Fruit fly (Drosophila melanogaster) whole organism, embryonic: ENCODE measurements around the gene fd96Ca.

Experiments
- Antp ChIP-seq: fragments of 200-800 bp; sonication (Bioruptor generic); optimal IDR thresholded peaks from 3 replicates; lab custom pipeline; 2016; ENCODE audit warnings: missing biosample characterization, missing genetic modification characterization
- CG10462 ChIP-seq: fragments of 200-800 bp; sonication (Bioruptor generic); optimal IDR thresholded peaks from 2 replicates; lab custom pipeline; 2016; ENCODE audit warnings: missing biosample characterization, missing genetic modification characterization
- CG14965 ChIP-seq: fragments of 200-800 bp; sonication (Bioruptor generic); optimal IDR thresholded peaks from 2 replicates; lab custom pipeline; 2016; ENCODE audit warnings: missing biosample characterization, missing genetic modification characterization, borderline replicate concordance
- CG15601 ChIP-seq: fragments of 200-800 bp; sonication (Bioruptor generic); optimal IDR thresholded peaks from 3 replicates; lab custom pipeline; 2019; ENCODE audit warnings: missing biosample characterization, mild to moderate bottlenecking, missing genetic modification characterization, moderate library complexity
- CG1603 ChIP-seq: fragments of 200-800 bp; sonication (Bioruptor generic); optimal IDR thresholded peaks from 2 replicates; lab custom pipeline; 2019; ENCODE audit warnings: missing biosample characterization, mild to moderate bottlenecking, missing genetic modification characterization, moderate library complexity
- CG17186 ChIP-seq: fragments of 200-800 bp; sonication (Bioruptor generic); optimal IDR thresholded peaks from 3 replicates; lab custom pipeline; 2017; ENCODE audit warnings: missing biosample characterization, missing genetic modification reagents, missing genetic modification characterization
- CG2116 ChIP-seq: fragments of 200-800 bp; sonication (Bioruptor generic); optimal IDR thresholded peaks from 3 replicates; lab custom pipeline; 2018; ENCODE audit warnings: missing biosample characterization, mild to moderate bottlenecking, missing genetic modification characterization
- CG3838 ChIP-seq: fragments of 200-800 bp; sonication (Bioruptor generic); optimal IDR thresholded peaks from 3 replicates; lab custom pipeline; 2016; ENCODE audit warnings: missing biosample characterization, missing genetic modification characterization
- CG3995 ChIP-seq: fragments of 200-800 bp; sonication (Bioruptor generic); optimal IDR thresholded peaks from 3 replicates; lab custom pipeline; 2016; ENCODE audit warnings: missing biosample characterization, missing genetic modification characterization
- CG43689 ChIP-seq: fragments of 200-800 bp; sonication (Bioruptor generic); IDR thresholded peaks from 2 replicates; pipeline ENCODE4 v1.3.6; 2022; ENCODE audit warnings: missing biosample characterization, missing genetic modification characterization
- CG6689 ChIP-seq: fragments of 200-800 bp; sonication (Bioruptor generic); IDR thresholded peaks from 2 replicates; pipeline ENCODE4 v1.3.6; 2022; ENCODE audit warnings: missing biosample characterization, missing genetic modification characterization
- CG8290 ChIP-seq, 3 experiments: fragments of 200-800 bp; sonication (Bioruptor generic); optimal IDR thresholded peaks; 2 replicates each; lab custom pipeline; 2016 to 2019; ENCODE audit warnings: missing biosample characterization in 3 of 3, missing genetic modification characterization in 3 of 3, mild to moderate bottlenecking in 2 of 3, moderate library complexity in 1 of 3
- CG9609 ChIP-seq: fragments of 200-800 bp; sonication (Bioruptor generic); optimal IDR thresholded peaks from 3 replicates; lab custom pipeline; 2016; ENCODE audit warnings: missing biosample characterization, missing genetic modification characterization
- CG9797 ChIP-seq: fragments of 200-800 bp; sonication (Bioruptor generic); optimal IDR thresholded peaks from 3 replicates; lab custom pipeline; 2018; ENCODE audit warnings: missing biosample characterization, mild to moderate bottlenecking, missing genetic modification characterization
- CoRest ChIP-seq: fragments of 200-800 bp; sonication (Bioruptor generic); optimal IDR thresholded peaks from 3 replicates; lab custom pipeline; 2018; ENCODE audit warnings: missing biosample characterization, mild to moderate bottlenecking, missing genetic modification characterization, moderate library complexity
- Dip3 ChIP-seq: fragments of 200-800 bp; sonication (Bioruptor generic); optimal IDR thresholded peaks from 3 replicates; lab custom pipeline; 2016; ENCODE audit warnings: missing biosample characterization, missing genetic modification characterization
- Dll ChIP-seq: fragments of 200-800 bp; sonication (Bioruptor generic); IDR thresholded peaks from 4 replicates; pipeline ENCODE4 v1.3.6; 2022; ENCODE audit warnings: missing biosample characterization, missing genetic modification characterization; ENCODE audit not compliant: partially characterized antibody
- Dref ChIP-seq: fragments of 200-800 bp; sonication (Bioruptor generic); IDR thresholded peaks from 2 replicates; pipeline ENCODE4 v1.3.6; 2022; ENCODE audit warnings: missing biosample characterization, missing genetic modification characterization
- E2f2 ChIP-seq: fragments of 200-800 bp; sonication (Bioruptor generic); IDR thresholded peaks from 2 replicates; pipeline ENCODE4 v1.3.6; 2022; ENCODE audit warnings: missing biosample characterization, missing genetic modification characterization
- Fer1 ChIP-seq: fragments of 200-800 bp; sonication (Bioruptor generic); optimal IDR thresholded peaks from 2 replicates; lab custom pipeline; 2017; ENCODE audit warnings: missing biosample characterization, mild to moderate bottlenecking, missing genetic modification characterization
- HmgD ChIP-seq: fragments of 200-800 bp; sonication (Bioruptor generic); optimal IDR thresholded peaks from 3 replicates; lab custom pipeline; 2016; ENCODE audit warnings: missing biosample characterization, missing genetic modification characterization
- HmgZ ChIP-seq: fragments of 200-800 bp; sonication (Bioruptor generic); optimal IDR thresholded peaks from 2 replicates; lab custom pipeline; 2018; ENCODE audit warnings: missing biosample characterization, mild to moderate bottlenecking, missing genetic modification characterization
- Med ChIP-seq: fragments of 200-800 bp; sonication (Bioruptor generic); peaks from one replicate; lab custom pipeline; 2016; ENCODE audit warnings: missing biosample characterization, missing genetic modification characterization, mild to moderate bottlenecking, inconsistent platforms, moderate library complexity
- Myb ChIP-seq: fragments of 200-800 bp; sonication (Bioruptor generic); optimal IDR thresholded peaks from 2 replicates; lab custom pipeline; 2016; ENCODE audit warnings: missing biosample characterization, missing genetic modification characterization
- Opbp ChIP-seq: fragments of 200-800 bp; sonication (Bioruptor generic); IDR thresholded peaks from 3 replicates; pipeline ENCODE4 v1.3.6; 2022; ENCODE audit warnings: missing biosample characterization, missing genetic modification characterization; ENCODE audit not compliant: partially characterized antibody
- PHDP ChIP-seq: fragments of 200-800 bp; sonication (Bioruptor generic); optimal IDR thresholded peaks from 3 replicates; lab custom pipeline; 2018; ENCODE audit warnings: missing biosample characterization, mild to moderate bottlenecking, missing genetic modification characterization, moderate library complexity
- Rfx ChIP-seq: fragments of 200-800 bp; sonication (Bioruptor generic); IDR thresholded peaks from 2 replicates; pipeline ENCODE4 v1.3.6; 2022; ENCODE audit warnings: missing biosample characterization, missing genetic modification characterization
- Sin3A ChIP-seq: fragments of >200 bp; optimal IDR thresholded peaks from 2 replicates; lab custom pipeline; 2018
- Six4 ChIP-seq: fragments of 200-800 bp; sonication (Bioruptor generic); optimal IDR thresholded peaks from 2 replicates; lab custom pipeline; 2016; ENCODE audit warnings: missing biosample characterization, missing genetic modification characterization
- Sox102F ChIP-seq: fragments of 200-800 bp; sonication (Bioruptor generic); optimal IDR thresholded peaks from 2 replicates; lab custom pipeline; 2018; ENCODE audit warnings: missing biosample characterization, mild to moderate bottlenecking, missing genetic modification characterization, moderate library complexity
- amos ChIP-seq: fragments of 200-800 bp; sonication (Bioruptor generic); IDR thresholded peaks from 2 replicates; pipeline ENCODE4 v1.3.6; 2022; ENCODE audit warnings: missing biosample characterization, missing genetic modification characterization; ENCODE audit not compliant: partially characterized antibody
- fru ChIP-seq: fragments of >200 bp; optimal IDR thresholded peaks from 2 replicates; lab custom pipeline; 2017
- ftz-f1 ChIP-seq: fragments of 200-800 bp; sonication (Bioruptor generic); optimal IDR thresholded peaks from 2 replicates; lab custom pipeline; 2016; ENCODE audit warnings: missing biosample characterization, missing genetic modification characterization
- gce ChIP-seq: fragments of 200-800 bp; sonication (Bioruptor generic); IDR thresholded peaks from 3 replicates; pipeline ENCODE4 v1.3.6; 2022; ENCODE audit warnings: missing biosample characterization, missing genetic modification characterization
- gfzf ChIP-seq: fragments of 200-800 bp; sonication (Bioruptor generic); optimal IDR thresholded peaks from 2 replicates; lab custom pipeline; 2016; ENCODE audit warnings: missing biosample characterization, mild to moderate bottlenecking, missing genetic modification characterization, moderate library complexity
- inv ChIP-seq: fragments of 200-800 bp; sonication (Bioruptor generic); IDR thresholded peaks from 2 replicates; pipeline ENCODE4 v1.3.6; 2022; ENCODE audit warnings: missing biosample characterization, missing genetic modification characterization; ENCODE audit not compliant: partially characterized antibody
- jigr1 ChIP-seq: fragments of 200-800 bp; sonication (Bioruptor generic); IDR thresholded peaks from 3 replicates; pipeline ENCODE4 v1.3.6; 2022; ENCODE audit warnings: missing biosample characterization, missing genetic modification characterization
- lilli ChIP-seq: fragments of 200-800 bp; sonication (Bioruptor generic); optimal IDR thresholded peaks from 3 replicates; lab custom pipeline; 2016; ENCODE audit warnings: missing biosample characterization, missing genetic modification characterization
- nerfin-2 ChIP-seq: fragments of 200-800 bp; sonication (Bioruptor generic); IDR thresholded peaks from 2 replicates; pipeline ENCODE4 v1.3.6; 2022; ENCODE audit warnings: missing biosample characterization, missing genetic modification characterization; ENCODE audit not compliant: partially characterized antibody
- onecut ChIP-seq: fragments of 200-800 bp; sonication (Bioruptor generic); IDR thresholded peaks from 2 replicates; pipeline ENCODE4 v1.3.6; 2022; ENCODE audit warnings: missing biosample characterization, missing genetic modification characterization
- pan ChIP-seq, 4 experiments: fragments of >200 bp in 3 of 4; fragments of 200-800 bp in 1 of 4; sonication (Bioruptor generic) in 1 of 4; optimal IDR thresholded peaks in 3 of 4; IDR thresholded peaks in 1 of 4; 2 replicates each; pipeline versions ENCODE4 v1.3.6 to Lab custom; 2017 to 2022; ENCODE audit warnings: missing biosample characterization in 2 of 4, missing genetic modification characterization in 2 of 4, mixed read lengths in 1 of 4
- pfk ChIP-seq: fragments of 200-800 bp; sonication (Bioruptor generic); optimal IDR thresholded peaks from 2 replicates; lab custom pipeline; 2018; ENCODE audit warnings: missing biosample characterization, mild to moderate bottlenecking, missing genetic modification characterization, moderate library complexity
- pzg ChIP-seq: fragments of 200-800 bp; sonication (Bioruptor generic); optimal IDR thresholded peaks from 3 replicates; lab custom pipeline; 2018; ENCODE audit warnings: missing biosample characterization, mild to moderate bottlenecking, missing genetic modification characterization, moderate library complexity
- rib ChIP-seq: fragments of 200-800 bp; sonication (Bioruptor generic); IDR thresholded peaks from 2 replicates; pipeline ENCODE4 v1.3.6; 2022; ENCODE audit warnings: missing biosample characterization, missing genetic modification characterization
- row ChIP-seq: fragments of 200-800 bp; sonication (Bioruptor generic); IDR thresholded peaks from 3 replicates; pipeline ENCODE4 v1.3.6; 2022; ENCODE audit warnings: missing biosample characterization, missing genetic modification characterization
- sisA ChIP-seq: fragments of 200-800 bp; sonication (Bioruptor generic); IDR thresholded peaks from 2 replicates; pipeline ENCODE4 v1.3.6; 2022; ENCODE audit warnings: missing biosample characterization, missing genetic modification characterization
- so ChIP-seq: fragments of 200-800 bp; sonication (Bioruptor generic); IDR thresholded peaks from 3 replicates; pipeline ENCODE4 v1.3.6; 2022; ENCODE audit warnings: missing biosample characterization, missing genetic modification characterization
- stc ChIP-seq: fragments of 200-800 bp; sonication (Bioruptor generic); IDR thresholded peaks from 2 replicates; pipeline ENCODE4 v1.3.6; 2022; ENCODE audit warnings: missing biosample characterization, missing genetic modification characterization
- tna ChIP-seq: fragments of 200-800 bp; sonication (Bioruptor generic); IDR thresholded peaks from 2 replicates; pipeline ENCODE4 v1.3.6; 2022; ENCODE audit warnings: missing biosample characterization, missing genetic modification characterization; ENCODE audit not compliant: partially characterized antibody
- vnd ChIP-seq: fragments of 200-800 bp; sonication (Bioruptor generic); IDR thresholded peaks from 3 replicates; pipeline ENCODE4 v1.3.6; 2022; ENCODE audit warnings: missing biosample characterization, missing genetic modification characterization; ENCODE audit not compliant: partially characterized antibody

Gene fd96Ca

dm6 chr3R:25047504-25047903 is 35.0 kb upstream of the fd96Ca start, which contains the start of gene CG11790 (continued):
- peak; percentile 80 for TF ChIP-seq Dref
- TF ChIP-seq so (GFP tag; lab: Robert Waterston, UW), result peak; percentile 47; the same call in 1 of the 3 replicates
- TF ChIP-seq lilli (GFP tag; lab: Kevin White, UChicago), result peak; percentile 7
- TF ChIP-seq CoRest (tag; lab: Kevin White, UChicago), result peak; percentile 3
- peak; percentile 65 for TF ChIP-seq vnd (GFP tag; lab: Robert Waterston, UW)
- TF ChIP-seq CG17186 (GFP tag; lab: Kevin White, UChicago), result peak; percentile 18
- TF ChIP-seq CG14965 (GFP tag; lab: Kevin White, UChicago), result no peak
- peak; percentile 73 for TF ChIP-seq tna (GFP tag; lab: Robert Waterston, UW)
- TF ChIP-seq Opbp, result peak; percentile 84; the same call in 2 of the 3 replicates
- TF ChIP-seq CG15601 (tag; lab: Kevin White, UChicago), result no peak
- no peak for TF ChIP-seq pan (optimal IDR thresholded peaks at IDR 0.05; lab: Kevin White, UChicago)
- no peak for TF ChIP-seq pan (GFP tag; optimal IDR thresholded peaks at IDR 0.05 in 1 of 2, IDR thresholded peaks at IDR 0.05 in 1 of 2)
- peak; percentile 69 for TF ChIP-seq ftz-f1
- peak; percentile 8 for TF ChIP-seq pfk (GFP tag; lab: Kevin White, UChicago)
- peak; percentile 84 for TF ChIP-seq Dll (GFP tag; lab: Robert Waterston, UW)
- no peak for TF ChIP-seq fru (lab: Kevin White, UChicago)
- no peak for TF ChIP-seq onecut (GFP tag; lab: Robert Waterston, UW)
- 0 out of 2 replicates have a peak, but pooled peaks have one; percentile 21 for TF ChIP-seq E2f2 (GFP tag; lab: Robert Waterston, UW)
- TF ChIP-seq jigr1 (GFP tag; lab: Robert Waterston, UW), result no peak
- no peak for TF ChIP-seq rib
- TF ChIP-seq Med (GFP tag; lab: Kevin White, UChicago), result peak; percentile 80
- TF ChIP-seq gfzf (GFP tag; lab: Kevin White, UChicago), result peak; percentile 25
- TF ChIP-seq HmgD (GFP tag; lab: Kevin White, UChicago), result no peak
- no peak for TF ChIP-seq Fer1 (GFP tag; lab: Kevin White, UChicago)
- no peak for TF ChIP-seq gce (GFP tag; lab: Robert Waterston, UW)
- no peak for TF ChIP-seq stc (GFP tag; lab: Robert Waterston, UW)
- TF ChIP-seq CG8290 (GFP tag; optimal IDR thresholded peaks at IDR 0.05; lab: Kevin White, UChicago), result no peak
- TF ChIP-seq CG8290 (tag; optimal IDR thresholded peaks at IDR 0.05; lab: Kevin White, UChicago), result peak in 1 of 2 experiments; percentile 78
- no peak for TF ChIP-seq Dip3 (GFP tag; lab: Kevin White, UChicago)
- peak; percentile 75 for TF ChIP-seq amos (GFP tag; lab: Robert Waterston, UW)
- no peak for TF ChIP-seq CG9609 (GFP tag; lab: Kevin White, UChicago)
- peak; percentile 63 for TF ChIP-seq pzg (GFP tag; lab: Kevin White, UChicago)
- peak; percentile 43; the same call in 1 of the 2 replicates for TF ChIP-seq Rfx (GFP tag; lab: Robert Waterston, UW)
- peak; percentile 11 for TF ChIP-seq Myb (GFP tag; lab: Kevin White, UChicago)
- no peak for TF ChIP-seq sisA (GFP tag; lab: Robert Waterston, UW)
- no peak for TF ChIP-seq CG6689 (GFP tag; lab: Robert Waterston, UW)
- peak; percentile 4 for TF ChIP-seq PHDP (tag; lab: Kevin White, UChicago)
- peak; percentile 51; the same call in 1 of the 2 replicates for TF ChIP-seq inv (GFP tag; lab: Robert Waterston, UW)
- TF ChIP-seq Six4 (GFP tag; lab: Kevin White, UChicago), result peak; percentile 3
- peak; percentile 92 for TF ChIP-seq row
- TF ChIP-seq HmgZ (tag; lab: Kevin White, UChicago), result peak; percentile 46

dm6 chr3R:25049383-25049741 is 33.1 kb upstream of the fd96Ca start, which contains the start of gene CG11791:
TSS of gene CG11791 (plus strand) at chr3R:25049616.
- peak; percentile 83 for TF ChIP-seq CG3995 (GFP tag; lab: Kevin White, UChicago)
- TF ChIP-seq CG43689 (GFP tag; lab: Robert Waterston, UW), result no peak
- TF ChIP-seq CG10462 (GFP tag; lab: Kevin White, UChicago), result no peak
- peak; percentile 17 for TF ChIP-seq Sin3A (lab: Kevin White, UChicago)
- peak; percentile 65 for TF ChIP-seq gfzf (GFP tag; lab: Kevin White, UChicago)
- peak; percentile 28 for TF ChIP-seq pzg (GFP tag; lab: Kevin White, UChicago)
- TF ChIP-seq pfk (GFP tag; lab: Kevin White, UChicago), result peak; percentile 95
- no peak for TF ChIP-seq Sox102F (GFP tag; lab: Kevin White, UChicago)
- TF ChIP-seq CG3838 (GFP tag; lab: Kevin White, UChicago), result no peak
- no peak for TF ChIP-seq CG9797 (GFP tag; lab: Kevin White, UChicago)
- TF ChIP-seq nerfin-2 (GFP tag; lab: Robert Waterston, UW), result no peak
- TF ChIP-seq Antp (GFP tag; lab: Kevin White, UChicago), result no peak
- TF ChIP-seq CG8290 (GFP tag; optimal IDR thresholded peaks at IDR 0.05; lab: Kevin White, UChicago), result no peak
- peak in 1 of 2 experiments; percentile 11 for TF ChIP-seq CG8290 (tag; optimal IDR thresholded peaks at IDR 0.05; lab: Kevin White, UChicago)
- no peak for TF ChIP-seq CG2116 (GFP tag; lab: Kevin White, UChicago)
- peak; percentile 95 for TF ChIP-seq CG1603
